Worm (Caenorhabditis elegans) whole organism, late embryonic: ENCODE results near the gene txbp-3.

ENCODE experiments used
- pqm-1 ChIP-seq: sonication (generic microtip); optimal IDR thresholded peaks from 2 replicates; lab custom pipeline; 2016; ENCODE audit warnings: missing genetic modification characterization, missing compliant biosample characterization
- unc-86 ChIP-seq: sonication (generic microtip); optimal IDR thresholded peaks from 2 replicates; lab custom pipeline; 2016; ENCODE audit warnings: missing genetic modification characterization, missing compliant biosample characterization

DNA sequence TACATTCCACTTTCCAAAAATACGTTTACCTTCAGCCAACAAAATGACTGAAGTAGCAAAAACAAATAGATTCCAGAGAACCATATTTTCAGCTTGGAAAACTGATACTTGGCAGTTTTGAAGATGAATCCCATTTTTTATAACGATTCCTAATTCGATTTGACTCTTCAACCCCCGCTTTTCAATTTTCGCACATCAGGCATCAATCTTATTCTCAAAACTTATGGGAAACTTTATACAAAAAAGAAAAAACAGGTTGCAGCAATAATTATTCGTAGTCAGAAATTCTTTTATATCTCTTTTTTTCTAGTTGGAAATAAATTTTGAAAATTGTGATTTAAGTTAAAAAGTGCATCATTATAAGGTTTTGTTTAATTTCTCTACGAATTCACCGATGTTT, 14.5 kb upstream of the txbp-3 start, which contains the start of gene C45G9.10:
- no peak for TF ChIP-seq unc-86 (tag; lab: Kevin White, UChicago)
- TF ChIP-seq pqm-1 (tag; lab: Kevin White, UChicago) = no peak
